Fruit fly (Drosophila melanogaster) whole organism, adult: ENCODE data around the gene Mad.

ENCODE experiments used
- CG1620 ChIP-seq: fragments of 200-800 bp; sonication (Bioruptor generic); optimal IDR thresholded peaks from 2 replicates; lab custom pipeline; 2016; ENCODE audit warnings: missing biosample characterization, missing genetic modification characterization
- Hr96 ChIP-seq: fragments of 200-800 bp; sonication (Bioruptor generic); optimal IDR thresholded peaks from 2 replicates; lab custom pipeline; 2016; ENCODE audit warnings: missing biosample characterization, missing genetic modification characterization
- cic ChIP-seq: fragments of 200-800 bp; sonication (Bioruptor generic); optimal IDR thresholded peaks from 2 replicates; lab custom pipeline; 2017; ENCODE audit warnings: missing biosample characterization, mild to moderate bottlenecking, missing genetic modification characterization, moderate library complexity

DNA sequence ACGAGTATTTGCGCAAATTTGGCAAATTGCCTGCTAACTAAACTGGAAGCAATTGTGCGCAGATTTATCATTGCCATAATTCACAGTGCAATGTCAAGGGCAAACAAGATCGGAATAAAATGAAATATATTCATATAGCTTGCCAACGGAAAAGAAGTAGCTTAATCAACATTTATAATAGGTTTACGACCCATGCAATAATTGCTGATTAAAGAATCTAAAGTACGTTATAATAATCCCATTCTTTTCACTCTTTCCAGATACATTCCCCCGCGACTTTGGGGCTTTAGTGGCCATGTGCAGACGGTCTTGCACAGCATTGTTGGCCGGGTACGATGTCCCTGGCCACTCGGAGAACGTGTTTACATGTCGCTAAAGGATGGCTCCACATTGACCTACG, 7.3 kb upstream of the Mad start:
- TF ChIP-seq cic (GFP tag; lab: Kevin White, UChicago) (no peak), Hr96 (GFP tag; lab: Kevin White, UChicago) (no peak), CG1620 (GFP tag; lab: Kevin White, UChicago) (no peak)
